Worm (Caenorhabditis elegans): ENCODE measurements around the gene ptr-19.
"Not testable (repeated sequence)": the region's sequence is repeated elsewhere in the genome, so short reads cannot be mapped to it uniquely, and the experiment has no call there.

ce11 chrIII:10805625-10806024 lies 24.0 kb downstream of the ptr-19 start, which contains the start of gene klp-7:
- not testable (repeated sequence) for TF ChIP-seq scrt-1 (GFP tag; IDR thresholded peaks at IDR 0.05); aly-1 (tag; optimal IDR thresholded peaks at IDR 0.05); sea-1 (GFP tag; conservative IDR thresholded peaks at IDR 0.05); B0310.2 (tag; optimal IDR thresholded peaks at IDR 0.05); ets-7 (tag; optimal IDR thresholded peaks at IDR 0.05); pes-1 (GFP tag; IDR thresholded peaks at IDR 0.05); ceh-13 (GFP tag; optimal IDR thresholded peaks at IDR 0.05); hmg-4 (GFP tag; optimal IDR thresholded peaks at IDR 0.05); ama-1 (optimal IDR thresholded peaks at IDR 0.05); flt-1 (GFP tag; IDR thresholded peaks at IDR 0.05); tbx-11 (GFP tag; IDR thresholded peaks at IDR 0.05); ceh-36 (tag; optimal IDR thresholded peaks at IDR 0.05)

Measured in whole organism, early embryonic.